Worm (Caenorhabditis elegans) whole organism, L4 larva: Measurements from ENCODE around the gene knl-1.

Source experiments
- Y75B8A.6 ChIP-seq: fragments of 200-800 bp; sonication (Bioruptor generic); IDR thresholded peaks from 2 replicates; pipeline ENCODE4 v1.3.6; 2022; ENCODE audit warnings: missing genetic modification reagents, missing genetic modification characterization, missing compliant biosample characterization
- ama-1 ChIP-seq: fragments of 150-350 bp; optimal IDR thresholded peaks from 2 replicates; lab custom pipeline; 2014; ENCODE audit warnings: inconsistent platforms, mixed read lengths
- daf-8 ChIP-seq: fragments of 200-800 bp; sonication (Bioruptor generic); IDR thresholded peaks from 2 replicates; pipeline ENCODE4 v1.3.6; 2022; ENCODE audit warnings: missing genetic modification characterization, missing compliant biosample characterization
- hmg-1.1 ChIP-seq: fragments of 200-800 bp; sonication (Bioruptor generic); IDR thresholded peaks from 2 replicates; pipeline ENCODE4 v1.3.6; 2022; ENCODE audit warnings: missing genetic modification reagents, missing genetic modification characterization, missing compliant biosample characterization
- mdl-1 ChIP-seq, 2 experiments: fragments of 150-350 bp in 1 of 2; sonication (generic microtip) in 1 of 2; optimal IDR thresholded peaks; 2 replicates each; lab custom pipeline; 2014 to 2017; ENCODE audit warnings: missing biosample characterization in 2 of 2, missing genetic modification characterization in 2 of 2
- nhr-237 ChIP-seq: sonication (generic microtip); optimal IDR thresholded peaks from 2 replicates; lab custom pipeline; 2017; ENCODE audit warnings: missing biosample characterization, missing genetic modification characterization
- nhr-28 ChIP-seq: fragments of 150-350 bp; optimal IDR thresholded peaks from 2 replicates; lab custom pipeline; 2014; ENCODE audit warnings: missing biosample characterization, missing genetic modification characterization
- pha-4 ChIP-seq, 2 experiments: fragments of 150-350 bp in 1 of 2; fragments of 200-800 bp in 1 of 2; sonication (Bioruptor generic) in 1 of 2; IDR thresholded peaks in 1 of 2; optimal IDR thresholded peaks in 1 of 2; 2 replicates each; pipeline versions ENCODE4 v1.3.6 to Lab custom; 2014 to 2022; ENCODE audit warnings: missing genetic modification characterization in 2 of 2, missing genetic modification reagents in 2 of 2, missing biosample characterization in 1 of 2, missing compliant biosample characterization in 1 of 2
- unc-62 ChIP-seq, 3 experiments: fragments of 150-350 bp in 1 of 3; sonication (generic microtip); optimal IDR thresholded peaks in 2 of 3; peaks in 1 of 3; 1 replicate in 1 of 3; 2 replicates in 2 of 3; lab custom pipeline; 2014 to 2017; ENCODE audit warnings: missing biosample characterization in 3 of 3, missing genetic modification characterization in 3 of 3, missing genetic modification reagents in 3 of 3, missing genotype in 1 of 3

DNA sequence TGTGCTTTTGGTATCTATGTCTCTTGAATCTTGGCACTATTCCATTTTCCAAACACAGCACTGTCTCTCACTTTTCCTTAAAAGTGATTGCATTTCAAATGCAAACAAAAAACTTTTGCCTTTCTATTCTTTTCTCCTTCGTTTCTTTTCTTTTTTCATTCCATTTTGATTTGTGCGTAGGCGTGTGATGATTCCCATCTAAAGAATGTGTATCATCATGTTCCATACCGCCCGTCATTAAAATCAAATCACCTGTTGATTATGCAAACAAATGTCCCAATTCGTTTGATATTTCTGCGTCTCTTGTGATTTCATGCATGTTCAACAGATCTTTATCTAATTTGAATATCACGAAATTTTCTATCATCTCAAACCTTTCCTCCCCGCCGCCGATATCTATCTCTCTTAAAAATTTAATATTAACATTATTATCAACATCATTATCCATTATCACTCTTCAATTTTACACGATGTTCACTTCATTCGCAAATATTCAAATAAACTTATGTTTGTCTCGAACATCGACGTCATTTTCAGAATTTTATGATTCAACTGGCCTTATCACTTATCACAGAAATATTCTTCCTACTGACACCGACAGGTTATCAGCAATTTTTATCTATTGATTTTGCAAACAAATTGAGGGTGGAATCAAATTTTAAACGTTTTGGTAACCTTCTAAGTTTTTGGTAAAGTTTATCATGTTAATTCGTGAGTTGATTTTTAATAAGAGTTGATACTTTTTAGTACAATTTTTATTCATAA, 41.0 kb downstream of the knl-1 start:
- TF ChIP-seq mdl-1 (tag; optimal IDR thresholded peaks at IDR 0.05; lab: Kevin White, UChicago) (no peak), pha-4 (GFP tag; IDR thresholded peaks at IDR 0.05; lab: Robert Waterston, UW) (no peak), pha-4 (tag; optimal IDR thresholded peaks at IDR 0.05; lab: Kevin White, UChicago) (no peak), hmg-1.1 (GFP tag; lab: Robert Waterston, UW) (no peak), Y75B8A.6 (no peak), daf-8 (GFP tag; lab: Robert Waterston, UW) (no peak), nhr-28 (tag; lab: Kevin White, UChicago) (peak; percentile 74), ama-1 (no peak), nhr-237 (no peak), unc-62 (GFP tag; optimal IDR thresholded peaks at IDR 0.05 in 1 of 2; lab: Kevin White, UChicago) (no peak), unc-62 (tag; optimal IDR thresholded peaks at IDR 0.05; lab: Kevin White, UChicago) (no peak)
